Worm (Caenorhabditis elegans) whole organism, L2 larva: Measurements from ENCODE around the gene srw-94.
A peak's percentile ranks its signal among the peaks of the same experiment; 100 is the strongest.

Source experiments
- C34F6.9 ChIP-seq: fragments of 150-350 bp; optimal IDR thresholded peaks from 2 replicates; lab custom pipeline; 2014; ENCODE audit warnings: missing biosample characterization, missing genetic modification characterization
- F13H6.1 ChIP-seq: sonication (generic microtip); optimal IDR thresholded peaks from 2 replicates; lab custom pipeline; 2016; ENCODE audit warnings: missing genetic modification characterization, missing compliant biosample characterization
- R02D3.7 ChIP-seq: fragments of 150-350 bp; optimal IDR thresholded peaks from 2 replicates; lab custom pipeline; 2014; ENCODE audit warnings: missing biosample characterization, missing genetic modification characterization
- aly-2 ChIP-seq: fragments of 150-350 bp; optimal IDR thresholded peaks from 2 replicates; lab custom pipeline; 2014; ENCODE audit warnings: missing biosample characterization, missing genetic modification characterization
- blmp-1 ChIP-seq: sonication (generic microtip); optimal IDR thresholded peaks from 2 replicates; lab custom pipeline; 2017; ENCODE audit warnings: missing genetic modification characterization, mild to moderate bottlenecking, missing compliant biosample characterization, antibody characterized with exemption, moderate library complexity; ENCODE audit not compliant: insufficient read depth
- crh-2 ChIP-seq: sonication (generic microtip); optimal IDR thresholded peaks from 2 replicates; lab custom pipeline; 2017; ENCODE audit warnings: missing biosample characterization, missing genetic modification characterization
- dmd-4 ChIP-seq: sonication (generic microtip); optimal IDR thresholded peaks from 2 replicates; lab custom pipeline; 2017; ENCODE audit warnings: missing biosample characterization, missing genetic modification characterization
- egl-27 ChIP-seq: sonication (generic microtip); optimal IDR thresholded peaks from 3 replicates; lab custom pipeline; 2017; ENCODE audit warnings: missing biosample characterization, missing genetic modification reagents, missing genetic modification characterization
- elt-1 ChIP-seq: fragments of 150-350 bp; optimal IDR thresholded peaks from 2 replicates; lab custom pipeline; 2014; ENCODE audit warnings: missing biosample characterization, missing genetic modification characterization
- elt-3 ChIP-seq: sonication (generic microtip); optimal IDR thresholded peaks from 2 replicates; lab custom pipeline; 2017; ENCODE audit warnings: missing biosample characterization, missing genetic modification characterization
- gmeb-1 ChIP-seq: fragments of 150-350 bp; optimal IDR thresholded peaks from 2 replicates; lab custom pipeline; 2014; ENCODE audit warnings: missing biosample characterization, missing genetic modification characterization
- lin-13 ChIP-seq: fragments of 150-350 bp; optimal IDR thresholded peaks from 2 replicates; lab custom pipeline; 2014; ENCODE audit warnings: missing biosample characterization, missing genetic modification reagents, missing genetic modification characterization
- lin-39 ChIP-seq: fragments of 150-350 bp; optimal IDR thresholded peaks from 2 replicates; lab custom pipeline; 2014; ENCODE audit warnings: missing biosample characterization, missing genetic modification reagents, missing genetic modification characterization
- lsy-2 ChIP-seq, 2 experiments: fragments of 150-350 bp in 1 of 2; sonication (generic microtip) in 1 of 2; optimal IDR thresholded peaks; 2 replicates each; lab custom pipeline; 2014 to 2017; ENCODE audit warnings: missing biosample characterization in 2 of 2, missing genetic modification characterization in 2 of 2
- mab-5 ChIP-seq: fragments of 150-350 bp; optimal IDR thresholded peaks from 2 replicates; lab custom pipeline; 2014; ENCODE audit warnings: missing biosample characterization, missing genetic modification characterization
- nhr-10 ChIP-seq: sonication (generic microtip); optimal IDR thresholded peaks from 2 replicates; lab custom pipeline; 2017; ENCODE audit warnings: missing biosample characterization, missing genetic modification characterization
- nhr-11 ChIP-seq: fragments of 150-350 bp; optimal IDR thresholded peaks from 2 replicates; lab custom pipeline; 2014; ENCODE audit warnings: missing biosample characterization, missing genetic modification characterization
- nhr-21 ChIP-seq: fragments of 150-350 bp; optimal IDR thresholded peaks from 2 replicates; lab custom pipeline; 2014; ENCODE audit warnings: missing biosample characterization, missing genetic modification characterization
- nhr-25 ChIP-seq: fragments of 150-350 bp; sonication (generic microtip); optimal IDR thresholded peaks from 3 replicates; lab custom pipeline; 2014; ENCODE audit warnings: missing biosample characterization, missing genetic modification characterization
- nhr-77 ChIP-seq: fragments of 150-350 bp; optimal IDR thresholded peaks from 2 replicates; lab custom pipeline; 2014; ENCODE audit warnings: missing biosample characterization, missing genetic modification characterization
- peb-1 ChIP-seq: fragments of 150-350 bp; optimal IDR thresholded peaks from 2 replicates; lab custom pipeline; 2014; ENCODE audit warnings: missing biosample characterization, missing genetic modification characterization
- sem-4 ChIP-seq: fragments of 150-350 bp; optimal IDR thresholded peaks from 2 replicates; lab custom pipeline; 2014; ENCODE audit warnings: missing biosample characterization, missing genetic modification reagents, missing genetic modification characterization
- skn-1 ChIP-seq: sonication (generic microtip); optimal IDR thresholded peaks from 2 replicates; lab custom pipeline; 2017; ENCODE audit warnings: missing biosample characterization, missing genetic modification characterization
- sma-3 ChIP-seq: sonication (generic microtip); optimal IDR thresholded peaks from 2 replicates; lab custom pipeline; 2016; ENCODE audit warnings: missing genetic modification reagents, missing genetic modification characterization, missing compliant biosample characterization
- sma-9 ChIP-seq, 2 experiments: fragments of 150-350 bp in 1 of 2; sonication (generic microtip) in 1 of 2; optimal IDR thresholded peaks; 2 replicates each; lab custom pipeline; 2014 to 2016; ENCODE audit warnings: missing genetic modification characterization in 2 of 2, mild to moderate bottlenecking in 1 of 2, missing biosample characterization in 1 of 2, missing compliant biosample characterization in 1 of 2, missing genetic modification reagents in 1 of 2, moderate library complexity in 1 of 2
- snpc-4 ChIP-seq: fragments of 150-350 bp; optimal IDR thresholded peaks from 2 replicates; lab custom pipeline; 2014; ENCODE audit warnings: missing biosample characterization, missing genetic modification characterization
- unc-39 ChIP-seq: fragments of 150-350 bp; optimal IDR thresholded peaks from 2 replicates; lab custom pipeline; 2014; ENCODE audit warnings: missing biosample characterization, missing genetic modification characterization
- unc-55 ChIP-seq: fragments of 150-350 bp; sonication (generic microtip); optimal IDR thresholded peaks from 3 replicates; lab custom pipeline; 2014; ENCODE audit warnings: missing biosample characterization, missing genetic modification reagents, missing genetic modification characterization
- unc-62 ChIP-seq: fragments of 150-350 bp; optimal IDR thresholded peaks from 2 replicates; lab custom pipeline; 2014; ENCODE audit warnings: missing biosample characterization, missing genetic modification reagents, missing genetic modification characterization
- zag-1 ChIP-seq: fragments of 150-350 bp; optimal IDR thresholded peaks from 2 replicates; lab custom pipeline; 2014; ENCODE audit warnings: missing biosample characterization, missing genetic modification characterization
- ztf-11 ChIP-seq: sonication (generic microtip); optimal IDR thresholded peaks from 2 replicates; lab custom pipeline; 2017; ENCODE audit warnings: missing biosample characterization, missing genetic modification characterization
- ztf-4 ChIP-seq: fragments of 150-350 bp; optimal IDR thresholded peaks from 2 replicates; lab custom pipeline; 2014; ENCODE audit warnings: missing biosample characterization, missing genetic modification characterization

srw-94 gene

ce11 chrIV:4788332-4788731, 26.0 kb upstream of the srw-94 start, which contains the start of gene nhr-104 (continued):
- TF ChIP-seq elt-1 (tag; lab: Kevin White, UChicago) (no peak), unc-55 (GFP tag; lab: Kevin White, UChicago) (no peak), dmd-4 (tag; lab: Kevin White, UChicago) (no peak), skn-1 (peak; percentile 78), nhr-21 (tag; lab: Kevin White, UChicago) (peak; percentile 38), sma-3 (GFP tag; lab: Kevin White, UChicago) (peak; percentile 59), nhr-10 (tag; lab: Kevin White, UChicago) (no peak), nhr-25 (tag; lab: Kevin White, UChicago) (peak; percentile 60), unc-62 (no peak), nhr-11 (tag; lab: Kevin White, UChicago) (no peak), ztf-11 (no peak)
- TF ChIP-seq, all 48 proteins: peak for 14

DNA sequence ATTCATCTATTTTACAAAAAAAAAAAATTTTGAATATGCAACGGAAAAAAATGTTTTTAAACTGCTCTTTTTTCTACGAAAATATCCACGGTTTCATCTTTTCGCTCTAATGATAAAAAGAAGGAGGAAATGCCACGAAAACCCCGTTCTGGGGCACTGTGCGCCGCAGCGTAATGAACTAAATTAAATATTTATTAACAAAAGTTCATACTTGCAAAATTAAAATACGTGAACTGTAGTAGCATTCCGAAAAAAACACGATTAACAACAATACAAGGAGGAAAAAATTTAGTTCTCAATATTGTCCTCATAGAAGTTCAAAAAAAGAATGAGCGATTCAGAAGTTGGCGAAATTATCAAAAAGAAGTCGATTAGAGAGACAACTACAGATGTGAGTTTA, 24.8 kb upstream of the srw-94 start, which contains the start of gene R11E3.1:
TSS of gene R11E3.1 (plus strand) at position 301 of the 400 bp plus-strand sequence.
- TF ChIP-seq aly-2 (tag; lab: Kevin White, UChicago) (no peak), skn-1 (no peak), F13H6.1 (tag; lab: Kevin White, UChicago) (no peak), sma-9 (GFP tag; optimal IDR thresholded peaks at IDR 0.05; lab: Kevin White, UChicago) (no peak), sma-9 (tag; optimal IDR thresholded peaks at IDR 0.05; lab: Kevin White, UChicago) (no peak), lsy-2 (tag; optimal IDR thresholded peaks at IDR 0.05; lab: Kevin White, UChicago) (no peak), nhr-25 (tag; lab: Kevin White, UChicago) (no peak), mab-5 (no peak), R02D3.7 (tag; lab: Kevin White, UChicago) (no peak), blmp-1 (no peak), unc-62 (no peak)

DNA sequence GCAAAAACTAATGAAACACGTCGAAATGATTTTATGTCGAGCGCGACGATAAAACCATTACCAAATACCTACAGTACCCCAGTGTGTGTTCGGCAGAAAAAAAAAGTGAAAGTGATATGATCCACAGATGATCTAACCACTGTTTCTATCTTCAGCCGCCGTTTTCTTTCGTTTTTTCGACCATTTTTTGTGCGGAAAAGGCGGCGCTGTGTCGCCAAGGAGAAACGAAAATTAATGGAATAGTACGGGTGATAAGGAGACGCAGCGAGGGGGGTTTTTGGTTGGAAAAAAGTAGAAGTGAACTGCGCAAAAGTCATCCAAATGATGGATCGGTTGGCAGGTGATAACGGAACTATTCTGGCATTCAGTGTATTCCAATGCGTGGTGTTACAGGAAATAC, 19.2 kb upstream of the srw-94 start:
- TF ChIP-seq peb-1 (tag; lab: Kevin White, UChicago) = no peak
- no peak for TF ChIP-seq nhr-25 (tag; lab: Kevin White, UChicago)
- no peak for TF ChIP-seq nhr-77 (tag; lab: Kevin White, UChicago)
- no peak for TF ChIP-seq mab-5
- TF ChIP-seq snpc-4 (tag; lab: Kevin White, UChicago) = no peak
- TF ChIP-seq ztf-4 (tag; lab: Kevin White, UChicago) = no peak
- TF ChIP-seq, all 48 proteins: peak for 0

DNA sequence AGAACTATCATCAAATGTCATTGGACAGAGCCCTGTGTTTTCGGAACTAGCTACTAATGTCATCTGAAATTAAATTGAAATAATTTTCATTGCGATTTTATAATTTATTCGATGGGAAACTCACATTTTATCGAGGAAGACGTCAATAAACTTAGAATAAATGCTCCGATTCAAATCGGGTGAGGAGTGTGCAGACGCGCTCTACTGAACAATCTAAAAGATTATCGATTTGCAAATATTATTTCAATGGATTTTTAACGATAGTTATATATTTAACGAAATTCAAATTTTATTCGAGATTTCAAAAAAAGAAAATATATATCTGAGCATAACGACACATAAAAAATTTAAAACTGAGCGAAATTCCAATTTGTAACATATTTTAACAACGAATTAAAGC, 15.2 kb upstream of the srw-94 start, which contains the start of gene eor-1:
TSS of gene eor-1 (minus strand) at position 65 of the 400 bp plus-strand sequence.
- TF ChIP-seq lin-13 (GFP tag; lab: Kevin White, UChicago) (peak; percentile 48), lsy-2 (tag; optimal IDR thresholded peaks at IDR 0.05; lab: Kevin White, UChicago) (peak; percentile 37 to 80), crh-2 (tag; lab: Kevin White, UChicago) (peak; percentile 11), sem-4 (tag; lab: Kevin White, UChicago) (no peak), unc-55 (GFP tag; lab: Kevin White, UChicago) (peak; percentile 72), gmeb-1 (peak; percentile 3), elt-3 (tag; lab: Kevin White, UChicago) (no peak), C34F6.9 (tag; lab: Kevin White, UChicago) (peak; percentile 75), sma-3 (GFP tag; lab: Kevin White, UChicago) (peak; percentile 25)

ce11 chrIV:4802494-4802893, 11.8 kb upstream of the srw-94 start, which contains the start of gene dpf-7:
dpf-7 (minus strand) TSS chrIV:4802594.
- TF ChIP-seq zag-1 = no peak

ce11 chrIV:4806486-4806885, 7.8 kb upstream of the srw-94 start, which contains the start of gene dpf-5:
dpf-5 (minus strand) TSS chrIV:4806586.
- no peak for TF ChIP-seq gmeb-1
- no peak for TF ChIP-seq C34F6.9 (tag; lab: Kevin White, UChicago)
- TF ChIP-seq dmd-4 (tag; lab: Kevin White, UChicago) = no peak
- no peak for TF ChIP-seq nhr-21 (tag; lab: Kevin White, UChicago)
- TF ChIP-seq lin-39 = no peak
- no peak for TF ChIP-seq sem-4 (tag; lab: Kevin White, UChicago)
- no peak for TF ChIP-seq egl-27 (tag; lab: Kevin White, UChicago)
- TF ChIP-seq unc-55 (GFP tag; lab: Kevin White, UChicago) = no peak
- TF ChIP-seq unc-39 (tag; lab: Kevin White, UChicago) = no peak
